Worm (Caenorhabditis elegans): ENCODE data around the gene polq-1.

polq-1 gene

DNA sequence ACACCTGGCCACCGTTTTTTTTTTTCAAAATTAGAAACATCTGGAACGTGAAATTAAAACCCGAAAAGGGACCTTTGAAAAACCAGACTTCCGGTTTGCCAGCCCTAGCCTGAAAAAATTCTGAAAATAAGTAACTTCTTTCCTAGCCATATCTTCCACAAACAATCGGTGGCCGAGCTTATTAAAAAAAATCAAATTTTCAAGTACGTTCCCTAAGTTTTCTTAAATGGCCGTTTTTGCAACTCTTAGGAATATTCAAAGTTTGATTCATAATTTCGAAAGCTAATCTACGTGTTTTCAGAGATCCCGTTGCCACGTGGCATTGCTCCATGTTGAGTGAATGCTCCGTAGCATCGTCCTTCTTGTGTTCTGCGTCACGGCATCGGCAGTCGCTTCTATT, 20.7 kb upstream of the polq-1 start, which contains the start of gene R12B2.8:
TSS of gene R12B2.8 (plus strand) at position 301 of the 400 bp plus-strand sequence.
- TF ChIP-seq gmeb-2 (tag; optimal IDR thresholded peaks at IDR 0.05), result no peak
- TF ChIP-seq hlh-30 (tag; optimal IDR thresholded peaks at IDR 0.05; ENCODE audit: insufficient read depth), result no peak
- no peak for TF ChIP-seq madf-2 (tag; optimal IDR thresholded peaks at IDR 0.05)
- no peak for TF ChIP-seq ahr-1 (tag; optimal IDR thresholded peaks at IDR 0.05)
- TF ChIP-seq ttx-3 (tag; optimal IDR thresholded peaks at IDR 0.05), result no peak
- no peak for TF ChIP-seq pha-2 (tag; optimal IDR thresholded peaks at IDR 0.05)
- no peak for TF ChIP-seq hlh-15 (tag; optimal IDR thresholded peaks at IDR 0.05)
- no peak for TF ChIP-seq F13H6.1 (tag; optimal IDR thresholded peaks at IDR 0.05)
- TF ChIP-seq ets-4 (tag; optimal IDR thresholded peaks at IDR 0.05), result no peak
- TF ChIP-seq Y22D7AL.16 (tag; optimal IDR thresholded peaks at IDR 0.05), result no peak
- TF ChIP-seq K09A11.1 (tag; optimal IDR thresholded peaks at IDR 0.05; ENCODE audit: insufficient read depth), result no peak
- TF ChIP-seq zip-5 (tag; optimal IDR thresholded peaks at IDR 0.05), result no peak
- no peak for TF ChIP-seq ceh-18 (tag; optimal IDR thresholded peaks at IDR 0.05)
- TF ChIP-seq ceh-48 (tag; optimal IDR thresholded peaks at IDR 0.05), result no peak
- no peak for TF ChIP-seq rnt-1 (tag; optimal IDR thresholded peaks at IDR 0.05)
- TF ChIP-seq pag-3 (tag; optimal IDR thresholded peaks at IDR 0.05; ENCODE audit: borderline replicate concordance), result no peak

DNA sequence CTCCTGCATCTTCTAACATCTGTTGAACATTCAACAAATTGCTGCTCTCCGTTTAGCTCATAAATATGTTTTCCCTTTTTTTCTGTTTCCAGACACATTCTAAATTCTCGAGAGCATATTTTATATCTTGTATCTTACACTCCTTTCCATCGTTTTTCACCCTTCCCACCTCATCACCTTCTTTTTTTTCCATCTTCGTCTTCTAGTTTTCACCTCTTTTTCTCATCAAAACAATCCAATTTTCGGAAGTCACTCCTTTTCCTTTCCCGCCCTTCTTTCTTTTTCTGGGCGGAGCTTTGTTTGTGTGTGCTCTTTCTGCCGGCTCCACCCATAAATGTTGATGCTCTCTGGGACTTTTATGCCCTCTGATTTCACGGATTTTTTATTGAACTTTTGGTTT, 19.9 kb upstream of the polq-1 start:
- TF ChIP-seq dve-1 (tag; optimal IDR thresholded peaks at IDR 0.05), result no peak
- no peak for TF ChIP-seq zip-5 (tag; optimal IDR thresholded peaks at IDR 0.05)
- TF ChIP-seq ceh-19 (GFP tag; optimal IDR thresholded peaks at IDR 0.05), result no peak
- no peak for TF ChIP-seq ama-1 (optimal IDR thresholded peaks at IDR 0.05)
- TF ChIP-seq C08G9.2 (tag; optimal IDR thresholded peaks at IDR 0.05), result no peak
- TF ChIP-seq Y22D7AL.16 (tag; optimal IDR thresholded peaks at IDR 0.05), result no peak
- TF ChIP-seq unc-42 (tag; optimal IDR thresholded peaks at IDR 0.05), result peak; percentile 63
- no peak for TF ChIP-seq unc-3 (GFP tag; conservative IDR thresholded peaks at IDR 0.05)
- TF ChIP-seq unc-3 (tag; optimal IDR thresholded peaks at IDR 0.05), result no peak
- TF ChIP-seq C38D4.7 (GFP tag; optimal IDR thresholded peaks at IDR 0.05), result no peak

DNA sequence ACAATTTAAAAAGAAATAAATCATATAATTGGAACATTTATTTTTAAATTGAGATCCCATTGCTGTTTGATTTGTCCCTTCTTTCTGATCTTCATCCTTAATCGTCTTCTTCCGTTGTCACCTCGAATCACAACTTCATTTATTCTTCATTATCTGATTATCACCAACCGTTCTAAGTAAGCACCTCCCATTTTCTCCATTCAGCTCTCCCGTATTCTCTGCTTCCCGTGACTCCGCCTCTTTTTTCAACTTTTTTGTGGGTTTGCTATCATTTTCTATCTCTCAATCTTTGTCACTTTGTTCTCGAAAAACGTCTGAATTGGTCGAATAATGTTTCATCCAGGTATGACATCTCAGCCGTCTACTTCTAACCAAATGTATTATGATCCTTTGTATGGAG, 13.0 kb upstream of the polq-1 start, which contains the start of gene sma-4:
TSS of gene sma-4 (plus strand) at position 301 of the 400 bp plus-strand sequence.
- no peak for TF ChIP-seq K02D7.2 (tag; optimal IDR thresholded peaks at IDR 0.05)
- TF ChIP-seq npax-4 (tag; optimal IDR thresholded peaks at IDR 0.05), result no peak
- TF ChIP-seq ceh-30 (tag; optimal IDR thresholded peaks at IDR 0.05), result no peak
- TF ChIP-seq ceh-9 (tag; optimal IDR thresholded peaks at IDR 0.05), result no peak
- no peak for TF ChIP-seq ama-1 (optimal IDR thresholded peaks at IDR 0.05)
- no peak for TF ChIP-seq nfya-1 (tag; optimal IDR thresholded peaks at IDR 0.05)
- TF ChIP-seq C08G9.2 (tag; optimal IDR thresholded peaks at IDR 0.05), result no peak

DNA sequence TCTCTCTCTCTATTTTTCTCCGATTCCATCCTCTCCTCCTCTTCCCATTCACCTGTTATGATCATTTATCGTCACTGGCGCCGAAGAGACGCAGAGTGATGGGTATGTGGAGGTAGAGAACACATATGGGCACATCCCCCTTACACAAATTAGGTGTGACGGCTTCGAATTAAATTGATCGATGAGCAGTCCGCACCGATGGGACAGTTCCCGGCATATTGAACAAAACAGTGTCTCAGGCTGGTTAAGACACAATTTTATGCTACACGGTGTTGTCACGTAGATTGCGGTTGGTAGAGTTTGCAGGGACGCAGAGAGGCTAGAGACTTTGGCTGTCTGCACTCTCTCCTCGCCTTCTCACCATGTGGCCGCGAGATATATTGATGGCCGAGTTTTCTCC, 11.8 kb upstream of the polq-1 start, which contains the start of gene R12B2.7:
TSS of gene R12B2.7 (plus strand) at position 247 of the 400 bp plus-strand sequence.
- TF ChIP-seq unc-55 (GFP tag; optimal IDR thresholded peaks at IDR 0.05), result peak; percentile 34
- TF ChIP-seq tbx-2 (tag; optimal IDR thresholded peaks at IDR 0.05), result peak; percentile 13
- no peak for TF ChIP-seq pha-4 (tag; optimal IDR thresholded peaks at IDR 0.05)

ce11 chrIII:5814098-5814497, 11.1 kb upstream of the polq-1 start:
- no peak for TF ChIP-seq ahr-1 (tag; optimal IDR thresholded peaks at IDR 0.05)
- peak; percentile 20 for TF ChIP-seq elt-2 (tag; optimal IDR thresholded peaks at IDR 0.05)

- TF ChIP-seq ceh-22 (tag; optimal IDR thresholded peaks at IDR 0.05) (no peak), ceh-24 (tag; optimal IDR thresholded peaks at IDR 0.05) (no peak), unc-42 (tag; optimal IDR thresholded peaks at IDR 0.05) (no peak), pha-4 (tag; optimal IDR thresholded peaks at IDR 0.05) (no peak), zip-5 (tag; optimal IDR thresholded peaks at IDR 0.05) (no peak), C08G9.2 (tag; optimal IDR thresholded peaks at IDR 0.05) (no peak), nfya-1 (tag; optimal IDR thresholded peaks at IDR 0.05) (no peak), unc-3 (GFP tag; conservative IDR thresholded peaks at IDR 0.05) (no peak), unc-3 (tag; optimal IDR thresholded peaks at IDR 0.05) (no peak), pat-9 (tag; optimal IDR thresholded peaks at IDR 0.05) (no peak), hlh-8 (tag; optimal IDR thresholded peaks at IDR 0.05) (no peak), madf-2 (tag; optimal IDR thresholded peaks at IDR 0.05) (no peak), hlh-13 (GFP tag; optimal IDR thresholded peaks at IDR 0.05) (no peak), ceh-9 (tag; optimal IDR thresholded peaks at IDR 0.05) (no peak), ttx-3 (tag; optimal IDR thresholded peaks at IDR 0.05) (no peak), T23F11.4 (GFP tag; optimal IDR thresholded peaks at IDR 0.05) (no peak), elt-4 (tag; optimal IDR thresholded peaks at IDR 0.05) (no peak)
Measured at ce11 chrIII:5813501-5813900, 10.5 kb upstream of the polq-1 start.

Measured in whole organism, late embryonic.